Fruit fly (Drosophila melanogaster) whole organism, embryonic: ENCODE results near the gene CG34179.

Source experiments
- Adf1 ChIP-seq: fragments of 200-800 bp; sonication (Bioruptor generic); IDR thresholded peaks from 2 replicates; pipeline ENCODE4 v1.3.6; 2022; ENCODE audit warnings: missing biosample characterization, missing genetic modification characterization
- Aef1 ChIP-seq: fragments of 200-800 bp; sonication (Bioruptor generic); IDR thresholded peaks from 3 replicates; pipeline ENCODE4 v1.3.6; 2022; ENCODE audit warnings: missing biosample characterization, missing genetic modification characterization
- Atf3 ChIP-seq: fragments of 200-800 bp; sonication (Bioruptor generic); optimal IDR thresholded peaks from 3 replicates; lab custom pipeline; 2016; ENCODE audit warnings: missing biosample characterization, missing genetic modification characterization
- B-H2 ChIP-seq: fragments of 200-800 bp; sonication (Bioruptor generic); optimal IDR thresholded peaks from 2 replicates; lab custom pipeline; 2018; ENCODE audit warnings: missing biosample characterization, mild to moderate bottlenecking, missing genetic modification characterization
- Bgb ChIP-seq: fragments of 200-800 bp; sonication (Bioruptor generic); IDR thresholded peaks from 2 replicates; pipeline ENCODE4 v1.3.6; 2022; ENCODE audit warnings: missing biosample characterization, missing genetic modification characterization; ENCODE audit not compliant: partially characterized antibody
- CG10209 ChIP-seq: fragments of 200-800 bp; sonication (Bioruptor generic); optimal IDR thresholded peaks from 3 replicates; lab custom pipeline; 2017; ENCODE audit warnings: missing biosample characterization, mild to moderate bottlenecking, missing genetic modification characterization, missing genetic modification reagents
- CG10366 ChIP-seq: fragments of 200-800 bp; sonication (Bioruptor generic); IDR thresholded peaks from 2 replicates; pipeline ENCODE4 v1.3.6; 2022; ENCODE audit warnings: missing biosample characterization, missing genetic modification characterization
- CG10462 ChIP-seq: fragments of 200-800 bp; sonication (Bioruptor generic); optimal IDR thresholded peaks from 2 replicates; lab custom pipeline; 2016; ENCODE audit warnings: missing biosample characterization, missing genetic modification characterization
- CG12769 ChIP-seq: fragments of 200-800 bp; sonication (Bioruptor generic); optimal IDR thresholded peaks from 2 replicates; lab custom pipeline; 2019; ENCODE audit warnings: missing biosample characterization, mild to moderate bottlenecking, missing genetic modification characterization, moderate library complexity
- CG13296 ChIP-seq: fragments of 200-800 bp; sonication (Bioruptor generic); optimal IDR thresholded peaks from 3 replicates; lab custom pipeline; 2018; ENCODE audit warnings: missing biosample characterization, mild to moderate bottlenecking, missing genetic modification characterization
- CG14441 ChIP-seq: fragments of 200-800 bp; sonication (Bioruptor generic); IDR thresholded peaks from 2 replicates; pipeline ENCODE4 v1.3.6; 2022; ENCODE audit warnings: missing biosample characterization, missing genetic modification characterization
- CG14667 ChIP-seq: fragments of 200-800 bp; sonication (Bioruptor generic); IDR thresholded peaks from 2 replicates; pipeline ENCODE4 v1.3.6; 2022; ENCODE audit warnings: missing biosample characterization, missing genetic modification characterization
- CG14965 ChIP-seq: fragments of 200-800 bp; sonication (Bioruptor generic); optimal IDR thresholded peaks from 2 replicates; lab custom pipeline; 2016; ENCODE audit warnings: missing biosample characterization, missing genetic modification characterization, borderline replicate concordance
- CG15479 ChIP-seq: fragments of 200-800 bp; sonication (Bioruptor generic); optimal IDR thresholded peaks from 3 replicates; lab custom pipeline; 2019; ENCODE audit warnings: missing biosample characterization, mild to moderate bottlenecking, missing genetic modification characterization, moderate library complexity
- CG15514 ChIP-seq: fragments of 200-800 bp; sonication (Bioruptor generic); optimal IDR thresholded peaks from 3 replicates; lab custom pipeline; 2017; ENCODE audit warnings: missing biosample characterization, missing genetic modification characterization, mild to moderate bottlenecking, moderate library complexity, missing genetic modification reagents
- CG16779 ChIP-seq: fragments of 200-800 bp; sonication (Bioruptor generic); IDR thresholded peaks from 2 replicates; pipeline ENCODE4 v1.3.6; 2022; ENCODE audit warnings: missing biosample characterization, missing genetic modification characterization
- CG17186 ChIP-seq: fragments of 200-800 bp; sonication (Bioruptor generic); optimal IDR thresholded peaks from 3 replicates; lab custom pipeline; 2017; ENCODE audit warnings: missing biosample characterization, missing genetic modification reagents, missing genetic modification characterization
- CG1832 ChIP-seq: fragments of 200-800 bp; sonication (Bioruptor generic); optimal IDR thresholded peaks from 2 replicates; lab custom pipeline; 2017; ENCODE audit warnings: missing biosample characterization, mild to moderate bottlenecking, missing genetic modification characterization, inconsistent platforms
- CG42726 ChIP-seq: fragments of 200-800 bp; sonication (Bioruptor generic); IDR thresholded peaks from 2 replicates; pipeline ENCODE4 v1.3.6; 2022; ENCODE audit warnings: missing biosample characterization, missing genetic modification characterization; ENCODE audit not compliant: partially characterized antibody
- CG6254 ChIP-seq: fragments of 200-800 bp; sonication (Bioruptor generic); optimal IDR thresholded peaks from 3 replicates; lab custom pipeline; 2017; ENCODE audit warnings: mild to moderate bottlenecking, missing biosample characterization, missing genetic modification reagents, missing genetic modification characterization
- CG8089 ChIP-seq: fragments of 200-800 bp; sonication (Bioruptor generic); optimal IDR thresholded peaks from 3 replicates; lab custom pipeline; 2016; ENCODE audit warnings: missing biosample characterization, missing genetic modification characterization
- CG8290 ChIP-seq, 3 experiments: fragments of 200-800 bp; sonication (Bioruptor generic); optimal IDR thresholded peaks; 2 replicates each; lab custom pipeline; 2016 to 2019; ENCODE audit warnings: missing biosample characterization in 3 of 3, missing genetic modification characterization in 3 of 3, mild to moderate bottlenecking in 2 of 3, moderate library complexity in 1 of 3
- CTCF ChIP-seq: fragments of 200-800 bp; sonication (Bioruptor generic); optimal IDR thresholded peaks from 2 replicates; lab custom pipeline; 2017; ENCODE audit warnings: missing biosample characterization, mild to moderate bottlenecking, missing genetic modification characterization, moderate library complexity
- Dad ChIP-seq: fragments of 200-800 bp; sonication (Bioruptor generic); optimal IDR thresholded peaks from 3 replicates; lab custom pipeline; 2016; ENCODE audit warnings: missing biosample characterization, missing genetic modification characterization
- Drgx ChIP-seq: fragments of 200-800 bp; sonication (Bioruptor generic); IDR thresholded peaks from 2 replicates; pipeline ENCODE4 v1.3.6; 2022; ENCODE audit warnings: missing biosample characterization, missing genetic modification characterization
- HmgZ ChIP-seq: fragments of 200-800 bp; sonication (Bioruptor generic); optimal IDR thresholded peaks from 2 replicates; lab custom pipeline; 2018; ENCODE audit warnings: missing biosample characterization, mild to moderate bottlenecking, missing genetic modification characterization
- Hmx ChIP-seq: fragments of 200-800 bp; sonication (Bioruptor generic); optimal IDR thresholded peaks from 2 replicates; lab custom pipeline; 2016; ENCODE audit warnings: missing biosample characterization, missing genetic modification characterization
- Hr3 ChIP-seq: fragments of 200-800 bp; sonication (Bioruptor generic); optimal IDR thresholded peaks from 3 replicates; lab custom pipeline; 2016; ENCODE audit warnings: missing biosample characterization, missing genetic modification characterization
- Lhr ChIP-seq: fragments of 200-800 bp; sonication (Bioruptor generic); optimal IDR thresholded peaks from 3 replicates; lab custom pipeline; 2017; ENCODE audit warnings: mild to moderate bottlenecking, missing biosample characterization, missing genetic modification reagents, missing genetic modification characterization
- Neu2 ChIP-seq: fragments of 200-800 bp; sonication (Bioruptor generic); optimal IDR thresholded peaks from 3 replicates; lab custom pipeline; 2016; ENCODE audit warnings: missing biosample characterization, missing genetic modification characterization, borderline replicate concordance
- Nf-YA ChIP-seq: fragments of 200-800 bp; sonication (Bioruptor generic); IDR thresholded peaks from 2 replicates; pipeline ENCODE4 v1.3.6; 2022; ENCODE audit warnings: missing biosample characterization, missing genetic modification characterization
- cwo ChIP-seq: fragments of 200-800 bp; sonication (Bioruptor generic); optimal IDR thresholded peaks from 3 replicates; lab custom pipeline; 2017; ENCODE audit warnings: missing biosample characterization, missing genetic modification characterization, mild to moderate bottlenecking, moderate library complexity, missing genetic modification reagents
- dpn ChIP-seq, 2 experiments: fragments of 200-800 bp; sonication (Bioruptor generic); optimal IDR thresholded peaks; 3 replicates each; lab custom pipeline; 2016; ENCODE audit warnings: missing biosample characterization in 2 of 2, missing genetic modification characterization in 2 of 2
- gem ChIP-seq: fragments of 200-800 bp; sonication (Bioruptor generic); optimal IDR thresholded peaks from 2 replicates; lab custom pipeline; 2019; ENCODE audit warnings: missing biosample characterization, mild to moderate bottlenecking, missing genetic modification characterization, moderate library complexity
- ind ChIP-seq: fragments of 200-800 bp; sonication (Bioruptor generic); optimal IDR thresholded peaks from 3 replicates; lab custom pipeline; 2016; ENCODE audit warnings: missing biosample characterization, missing genetic modification characterization
- jumu ChIP-seq: fragments of 200-800 bp; sonication (Bioruptor generic); optimal IDR thresholded peaks from 3 replicates; lab custom pipeline; 2016; ENCODE audit warnings: missing biosample characterization, missing genetic modification characterization
- maf-S ChIP-seq: fragments of 200-800 bp; sonication (Bioruptor generic); optimal IDR thresholded peaks from 2 replicates; lab custom pipeline; 2016; ENCODE audit warnings: missing biosample characterization, missing genetic modification characterization
- odd ChIP-seq: fragments of 200-800 bp; sonication (Bioruptor generic); optimal IDR thresholded peaks from 2 replicates; lab custom pipeline; 2017; ENCODE audit warnings: missing biosample characterization, mild to moderate bottlenecking, missing genetic modification characterization
- repo ChIP-seq: fragments of 200-800 bp; sonication (Bioruptor generic); optimal IDR thresholded peaks from 2 replicates; lab custom pipeline; 2016; ENCODE audit warnings: missing biosample characterization, missing genetic modification characterization
- run ChIP-seq: fragments of 200-800 bp; sonication (Bioruptor generic); optimal IDR thresholded peaks from 3 replicates; lab custom pipeline; 2018; ENCODE audit warnings: missing biosample characterization, mild to moderate bottlenecking, missing genetic modification characterization
- salm ChIP-seq: fragments of 200-800 bp; sonication (Bioruptor generic); optimal IDR thresholded peaks from 2 replicates; lab custom pipeline; 2018; ENCODE audit warnings: missing biosample characterization, mild to moderate bottlenecking, missing genetic modification characterization
- sisA ChIP-seq: fragments of 200-800 bp; sonication (Bioruptor generic); IDR thresholded peaks from 2 replicates; pipeline ENCODE4 v1.3.6; 2022; ENCODE audit warnings: missing biosample characterization, missing genetic modification characterization
- tx ChIP-seq: fragments of 200-800 bp; sonication (Bioruptor generic); optimal IDR thresholded peaks from 2 replicates; lab custom pipeline; 2016; ENCODE audit warnings: missing biosample characterization, missing genetic modification characterization
- vfl ChIP-seq: fragments of 200-800 bp; sonication (Bioruptor generic); optimal IDR thresholded peaks from 2 replicates; lab custom pipeline; 2016; ENCODE audit warnings: missing biosample characterization, missing genetic modification characterization
- wdn ChIP-seq: fragments of 200-800 bp; sonication (Bioruptor generic); IDR thresholded peaks from 2 replicates; pipeline ENCODE4 v1.3.6; 2022; ENCODE audit warnings: missing biosample characterization, missing genetic modification characterization
- wor ChIP-seq: fragments of 200-800 bp; sonication (Bioruptor generic); IDR thresholded peaks from 2 replicates; pipeline ENCODE4 v1.3.6; 2022; ENCODE audit warnings: missing biosample characterization, missing genetic modification characterization
- zen ChIP-seq: fragments of 200-800 bp; sonication (Bioruptor generic); optimal IDR thresholded peaks from 3 replicates; lab custom pipeline; 2018; ENCODE audit warnings: missing biosample characterization, mild to moderate bottlenecking, missing genetic modification characterization, moderate library complexity
- zfh1 ChIP-seq: fragments of 200-800 bp; sonication (Bioruptor generic); IDR thresholded peaks from 3 replicates; pipeline ENCODE4 v1.3.6; 2022; ENCODE audit warnings: missing biosample characterization, missing genetic modification characterization

CG34179 gene

dm6 chr2L:6092300-6092699, 43.8 kb upstream of the CG34179 start (continued):
- TF ChIP-seq CG6254 (GFP tag; lab: Kevin White, UChicago) (no peak), CG14441 (no peak), B-H2 (GFP tag; lab: Kevin White, UChicago) (no peak), Atf3 (GFP tag; lab: Kevin White, UChicago) (no peak), jumu (GFP tag; lab: Kevin White, UChicago) (no peak), CG8290 (GFP tag; optimal IDR thresholded peaks at IDR 0.05; lab: Kevin White, UChicago) (no peak), CG8290 (tag; optimal IDR thresholded peaks at IDR 0.05; lab: Kevin White, UChicago) (no peak), CG42726 (no peak), tx (GFP tag; lab: Kevin White, UChicago) (no peak), vfl (GFP tag; lab: Kevin White, UChicago) (no peak), CG10462 (GFP tag; lab: Kevin White, UChicago) (no peak)

- TF ChIP-seq zfh1 (GFP tag; lab: Robert Waterston, UW) (no peak), Aef1 (GFP tag; lab: Robert Waterston, UW) (no peak), dpn (GFP tag; optimal IDR thresholded peaks at IDR 0.05; lab: Kevin White, UChicago) (no peak), CG13296 (GFP tag; lab: Kevin White, UChicago) (no peak), Neu2 (no peak), CG16779 (GFP tag; lab: Robert Waterston, UW) (no peak), Lhr (no peak), CG12769 (tag; lab: Kevin White, UChicago) (no peak), CG8089 (GFP tag; lab: Kevin White, UChicago) (no peak), odd (GFP tag; lab: Kevin White, UChicago) (no peak), CG10366 (GFP tag; lab: Robert Waterston, UW) (no peak), CG14667 (GFP tag; lab: Robert Waterston, UW) (no peak), CG17186 (no peak), run (tag; lab: Kevin White, UChicago) (no peak), CG1832 (GFP tag; lab: Kevin White, UChicago) (no peak), cwo (GFP tag; lab: Kevin White, UChicago) (no peak), Bgb (GFP tag; lab: Robert Waterston, UW) (no peak; the same call in 1 of the 2 replicates), wdn (no peak), HmgZ (tag; lab: Kevin White, UChicago) (peak; percentile 10), CTCF (GFP tag; lab: Kevin White, UChicago) (no peak), CG14965 (GFP tag; lab: Kevin White, UChicago) (no peak), CG15479 (GFP tag; lab: Kevin White, UChicago) (no peak), zen (tag; lab: Kevin White, UChicago) (no peak), Adf1 (GFP tag; lab: Robert Waterston, UW) (no peak), Dad (no peak), wor (no peak), Hmx (GFP tag; lab: Kevin White, UChicago) (no peak), ind (GFP tag; lab: Kevin White, UChicago) (no peak), Drgx (GFP tag; lab: Robert Waterston, UW) (no peak), tx (GFP tag; lab: Kevin White, UChicago) (no peak), CG15514 (GFP tag; lab: Kevin White, UChicago) (no peak), salm (no peak), sisA (no peak), maf-S (GFP tag; lab: Kevin White, UChicago) (no peak), repo (GFP tag; lab: Kevin White, UChicago) (no peak), Nf-YA (GFP tag; lab: Robert Waterston, UW) (no peak), gem (tag; lab: Kevin White, UChicago) (no peak), Hr3 (GFP tag; lab: Kevin White, UChicago) (no peak), CG10209 (GFP tag; lab: Kevin White, UChicago) (no peak)
Measured at dm6 chr2L:6090786-6091716, 42.5 kb upstream of the CG34179 start, which contains the start of gene CG45075. TSS of gene CG45075 (plus strand) at chr2L:6091412.
